Worm (Caenorhabditis elegans) whole organism, young adult: ENCODE data around the gene H38K22.7.
A peak's percentile ranks its signal among the peaks of the same experiment; 100 is the strongest.

Experiments
- B0019.2 ChIP-seq: fragments of 200-800 bp; sonication (Bioruptor generic); conservative IDR thresholded peaks from 2 replicates; pipeline ENCODE4 v1.3.6; 2022; ENCODE audit warnings: missing genetic modification reagents, missing genetic modification characterization, missing compliant biosample characterization
- F10E7.11 ChIP-seq: sonication (generic microtip); optimal IDR thresholded peaks from 2 replicates; lab custom pipeline; 2017; ENCODE audit warnings: mild to moderate bottlenecking, missing genetic modification characterization, moderate library complexity, missing compliant biosample characterization
- F22D6.2 ChIP-seq: sonication (generic microtip); optimal IDR thresholded peaks from 2 replicates; lab custom pipeline; 2016; ENCODE audit warnings: mild to moderate bottlenecking, missing genetic modification characterization, missing compliant biosample characterization
- F55B11.4 ChIP-seq: sonication (generic microtip); optimal IDR thresholded peaks from 2 replicates; lab custom pipeline; 2016; ENCODE audit warnings: missing compliant biosample characterization, missing genetic modification characterization, borderline replicate concordance; ENCODE audit not compliant: insufficient read depth
- F57A8.1 ChIP-seq: fragments of 200-800 bp; sonication (Bioruptor generic); optimal IDR thresholded peaks from 2 replicates; lab custom pipeline; 2018; ENCODE audit warnings: mild to moderate bottlenecking, missing genetic modification characterization, moderate library complexity, missing compliant biosample characterization
- T26A5.8 ChIP-seq: sonication (generic microtip); optimal IDR thresholded peaks from 2 replicates; lab custom pipeline; 2016; ENCODE audit warnings: missing genetic modification characterization, missing compliant biosample characterization
- Y67H2A.10 ChIP-seq: fragments of 200-800 bp; sonication (Bioruptor generic); conservative IDR thresholded peaks from 2 replicates; pipeline ENCODE4 v1.3.6; 2022; ENCODE audit warnings: missing genetic modification reagents, missing genetic modification characterization, missing compliant biosample characterization
- Y95B8A.8 ChIP-seq: fragments of 200-800 bp; sonication (Bioruptor generic); IDR thresholded peaks from 2 replicates; pipeline ENCODE4 v1.3.6; 2022; ENCODE audit warnings: missing genetic modification reagents, missing genetic modification characterization, missing compliant biosample characterization
- atf-7 ChIP-seq: sonication (generic microtip); optimal IDR thresholded peaks from 2 replicates; lab custom pipeline; 2017; ENCODE audit warnings: mild to moderate bottlenecking, missing genetic modification characterization, missing compliant biosample characterization
- bed-2 ChIP-seq: fragments of 200-800 bp; sonication (Bioruptor generic); IDR thresholded peaks from 2 replicates; pipeline ENCODE4 v1.3.6; 2022; ENCODE audit warnings: missing genetic modification reagents, missing genetic modification characterization, missing compliant biosample characterization
- ccch-3 ChIP-seq: fragments of 200-800 bp; sonication (Bioruptor generic); optimal IDR thresholded peaks from 2 replicates; lab custom pipeline; 2018; ENCODE audit warnings: mild to moderate bottlenecking, missing genetic modification characterization, missing compliant biosample characterization
- ceh-27 ChIP-seq: fragments of 200-800 bp; sonication (Bioruptor generic); optimal IDR thresholded peaks from 2 replicates; lab custom pipeline; 2018; ENCODE audit warnings: mild to moderate bottlenecking, missing genetic modification characterization, moderate library complexity, missing compliant biosample characterization
- ceh-40 ChIP-seq: fragments of 200-800 bp; sonication (Bioruptor generic); IDR thresholded peaks from 2 replicates; pipeline ENCODE4 v1.3.6; 2022; ENCODE audit warnings: missing genetic modification characterization, missing compliant biosample characterization
- efl-1 ChIP-seq: fragments of 150-350 bp; optimal IDR thresholded peaks from 2 replicates; lab custom pipeline; 2014; ENCODE audit warnings: missing biosample characterization, missing genetic modification reagents, missing genetic modification characterization
- egrh-3 ChIP-seq: fragments of 200-800 bp; sonication (Bioruptor generic); IDR thresholded peaks from 2 replicates; pipeline ENCODE4 v1.3.6; 2022; ENCODE audit warnings: missing genetic modification reagents, missing genetic modification characterization, missing compliant biosample characterization
- ets-4 ChIP-seq: fragments of 200-800 bp; sonication (Bioruptor generic); optimal IDR thresholded peaks from 2 replicates; lab custom pipeline; 2018; ENCODE audit warnings: mild to moderate bottlenecking, missing genetic modification characterization, missing compliant biosample characterization
- gei-17 ChIP-seq: fragments of 200-800 bp; sonication (Bioruptor generic); optimal IDR thresholded peaks from 2 replicates; lab custom pipeline; 2018; ENCODE audit warnings: mild to moderate bottlenecking, missing genetic modification characterization, missing compliant biosample characterization
- hmg-1.2 ChIP-seq: fragments of 200-800 bp; sonication (Bioruptor generic); IDR thresholded peaks from 2 replicates; pipeline ENCODE4 v1.3.6; 2022; ENCODE audit warnings: missing genetic modification reagents, missing genetic modification characterization, missing compliant biosample characterization
- lag-1 ChIP-seq: fragments of 200-800 bp; sonication (Bioruptor generic); IDR thresholded peaks from 2 replicates; pipeline ENCODE4 v1.3.6; 2022; ENCODE audit warnings: missing genetic modification reagents, missing genetic modification characterization, missing compliant biosample characterization
- let-526 ChIP-seq: fragments of 200-800 bp; sonication (Bioruptor generic); IDR thresholded peaks from 2 replicates; pipeline ENCODE4 v1.3.6; 2022; ENCODE audit warnings: missing genetic modification reagents, missing genetic modification characterization, missing compliant biosample characterization
- lin-26 ChIP-seq: fragments of 200-800 bp; sonication (Bioruptor generic); IDR thresholded peaks from 2 replicates; pipeline ENCODE4 v1.3.6; 2022; ENCODE audit warnings: missing genetic modification reagents, missing genetic modification characterization, missing compliant biosample characterization
- lin-40 ChIP-seq: sonication (generic microtip); optimal IDR thresholded peaks from 2 replicates; lab custom pipeline; 2016; ENCODE audit warnings: missing genetic modification characterization, mild to moderate bottlenecking, missing compliant biosample characterization, missing genotype, missing genetic modification reagents
- lsl-1 ChIP-seq: fragments of 200-800 bp; sonication (Bioruptor generic); optimal IDR thresholded peaks from 2 replicates; lab custom pipeline; 2018; ENCODE audit warnings: mild to moderate bottlenecking, missing genetic modification characterization, moderate library complexity, missing compliant biosample characterization
- madf-3 ChIP-seq: fragments of 200-800 bp; sonication (Bioruptor generic); IDR thresholded peaks from 2 replicates; pipeline ENCODE4 v1.3.6; 2022; ENCODE audit warnings: missing genetic modification reagents, missing genetic modification characterization, missing compliant biosample characterization
- madf-6 ChIP-seq: fragments of 200-800 bp; sonication (Bioruptor generic); IDR thresholded peaks from 2 replicates; pipeline ENCODE4 v1.3.6; 2022; ENCODE audit warnings: missing genetic modification reagents, missing genetic modification characterization, missing compliant biosample characterization
- madf-8 ChIP-seq: fragments of 200-800 bp; sonication (Bioruptor generic); conservative IDR thresholded peaks from 2 replicates; pipeline ENCODE4 v1.3.6; 2022; ENCODE audit warnings: missing genetic modification reagents, missing genetic modification characterization, missing compliant biosample characterization
- mes-4 ChIP-seq: sonication (generic microtip); optimal IDR thresholded peaks from 2 replicates; lab custom pipeline; 2016; ENCODE audit warnings: missing genotype, missing genetic modification characterization, missing compliant biosample characterization
- nfya-1 ChIP-seq: sonication (generic microtip); optimal IDR thresholded peaks from 2 replicates; lab custom pipeline; 2017; ENCODE audit warnings: antibody characterized with exemption, missing compliant biosample characterization, missing genetic modification characterization, borderline replicate concordance; ENCODE audit not compliant: insufficient read depth
- nfyb-1 ChIP-seq: fragments of 200-800 bp; sonication (Bioruptor generic); IDR thresholded peaks from 2 replicates; pipeline ENCODE4 v1.3.6; 2022; ENCODE audit warnings: missing genetic modification reagents, missing genetic modification characterization, missing compliant biosample characterization
- nhr-80 ChIP-seq: sonication (generic microtip); optimal IDR thresholded peaks from 2 replicates; lab custom pipeline; 2016; ENCODE audit warnings: missing genetic modification characterization, missing compliant biosample characterization
- rec-8 ChIP-seq, 2 experiments: sonication (generic microtip); optimal IDR thresholded peaks; 2 replicates each; lab custom pipeline; 2016; ENCODE audit warnings: mild to moderate bottlenecking in 2 of 2, missing genetic modification characterization in 2 of 2, missing genetic modification reagents in 2 of 2, missing genotype in 2 of 2, missing biosample characterization in 1 of 2, missing compliant biosample characterization in 1 of 2, moderate library complexity in 1 of 2
- rpc-1 ChIP-seq, 2 experiments: fragments of 150-350 bp in 1 of 2; sonication (generic microtip) in 1 of 2; optimal IDR thresholded peaks; 2 replicates each; lab custom pipeline; 2014 to 2018; ENCODE audit warnings: missing biosample characterization in 1 of 2, missing genetic modification characterization in 1 of 2, missing genetic modification reagents in 1 of 2, missing genotype in 1 of 2
- sea-2 ChIP-seq: fragments of 200-800 bp; sonication (Bioruptor generic); IDR thresholded peaks from 2 replicates; pipeline ENCODE4 v1.3.6; 2022; ENCODE audit warnings: missing genetic modification characterization, missing compliant biosample characterization
- snpc-1.3 ChIP-seq: sonication (generic microtip); optimal IDR thresholded peaks from 2 replicates; lab custom pipeline; 2017; ENCODE audit warnings: missing genetic modification characterization, mild to moderate bottlenecking, missing compliant biosample characterization, antibody characterized with exemption, moderate library complexity, missing genotype, missing genetic modification reagents; ENCODE audit not compliant: insufficient read depth
- snpc-3.4 ChIP-seq: sonication (generic microtip); optimal IDR thresholded peaks from 2 replicates; lab custom pipeline; 2017; ENCODE audit warnings: missing genetic modification characterization, mild to moderate bottlenecking, missing compliant biosample characterization, antibody characterized with exemption, moderate library complexity, missing genotype, missing genetic modification reagents
- snpc-4 ChIP-seq, 5 experiments: fragments of 150-350 bp in 1 of 5; sonication (generic microtip) in 4 of 5; optimal IDR thresholded peaks; 2 replicates each; lab custom pipeline; 2014 to 2018; ENCODE audit warnings: missing genetic modification characterization in 5 of 5, missing biosample characterization in 3 of 5, antibody characterized with exemption in 2 of 5, mild to moderate bottlenecking in 2 of 5, missing compliant biosample characterization in 2 of 5, missing genotype in 2 of 5, moderate library complexity in 2 of 5, missing genetic modification reagents in 1 of 5
- unc-130 ChIP-seq: sonication (generic microtip); optimal IDR thresholded peaks from 2 replicates; lab custom pipeline; 2016; ENCODE audit warnings: missing genetic modification reagents, missing genetic modification characterization, missing compliant biosample characterization
- xnd-1 ChIP-seq: sonication (generic microtip); optimal IDR thresholded peaks from 2 replicates; lab custom pipeline; 2016; ENCODE audit warnings: missing genotype, missing genetic modification reagents, missing genetic modification characterization, missing compliant biosample characterization
- zfh-2 ChIP-seq: fragments of 200-800 bp; sonication (Bioruptor generic); conservative IDR thresholded peaks from 2 replicates; pipeline ENCODE4 v1.3.6; 2022; ENCODE audit warnings: missing genetic modification reagents, missing genetic modification characterization, missing compliant biosample characterization
- ztf-22 ChIP-seq: fragments of 200-800 bp; sonication (Bioruptor generic); optimal IDR thresholded peaks from 2 replicates; lab custom pipeline; 2018; ENCODE audit warnings: mild to moderate bottlenecking, missing genetic modification characterization, moderate library complexity, missing compliant biosample characterization

H38K22.7 gene

DNA sequence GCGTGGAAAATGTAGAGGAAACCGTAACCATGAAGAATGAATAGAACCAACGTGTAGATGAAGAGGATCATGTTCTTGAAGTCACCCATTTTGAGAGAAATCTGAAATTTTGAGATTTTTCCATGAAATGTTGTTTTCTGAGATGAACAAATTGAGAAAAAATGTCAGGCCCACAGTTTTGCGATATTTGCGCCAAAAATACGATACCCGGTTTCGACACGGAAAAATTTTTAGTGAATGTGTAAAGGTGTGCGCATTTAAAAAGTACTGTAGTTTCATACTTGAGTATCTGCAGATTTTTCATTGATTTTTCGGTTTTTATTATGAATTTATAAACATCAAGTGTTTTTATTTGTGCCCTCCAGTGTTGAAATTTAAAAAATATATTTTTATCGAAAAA lies 19.2 kb upstream of the H38K22.7 start, which contains the start of gene R10E4.9:
TSS of gene R10E4.9 (minus strand) at position 101 of the 400 bp plus-strand sequence.
- TF ChIP-seq lsl-1 (GFP tag; lab: Kevin White, UChicago), result no peak
- no peak for TF ChIP-seq nfyb-1 (GFP tag; lab: Robert Waterston, UW)
- TF ChIP-seq ets-4 (GFP tag; lab: Kevin White, UChicago), result no peak
- TF ChIP-seq nfya-1 (tag; lab: Kevin White, UChicago), result no peak
- no peak for TF ChIP-seq Y95B8A.8 (GFP tag; lab: Robert Waterston, UW)

DNA sequence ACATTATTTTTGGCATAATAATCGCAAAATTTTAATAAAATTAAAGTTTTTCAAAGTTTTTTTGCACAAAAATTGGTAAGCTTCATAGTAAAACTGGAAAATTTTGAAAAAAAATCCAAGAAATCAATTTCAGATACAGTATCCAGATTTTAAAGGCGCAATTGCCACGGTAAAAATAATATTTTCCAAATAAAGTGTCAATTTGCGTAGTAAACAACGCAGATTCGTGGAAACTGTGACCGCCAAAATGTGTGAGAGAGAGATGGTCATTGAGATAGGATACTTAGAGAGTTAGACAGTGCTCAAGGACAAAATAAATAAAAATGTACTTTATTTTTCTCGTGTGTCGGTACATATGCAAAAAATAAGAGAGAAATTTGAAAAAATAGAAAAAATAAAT lies 18.7 kb upstream of the H38K22.7 start:
- TF ChIP-seq lsl-1 (GFP tag; lab: Kevin White, UChicago) (peak; percentile 65), madf-6 (GFP tag; lab: Robert Waterston, UW) (peak; percentile 39; the same call in 1 of the 2 replicates), unc-130 (GFP tag; lab: Kevin White, UChicago) (no peak), nhr-80 (tag; lab: Kevin White, UChicago) (no peak), ccch-3 (no peak), rec-8 (tag; optimal IDR thresholded peaks at IDR 0.05; lab: Kevin White, UChicago) (no peak), gei-17 (GFP tag; lab: Kevin White, UChicago) (no peak), ceh-27 (GFP tag; lab: Kevin White, UChicago) (no peak), efl-1 (peak; percentile 29), xnd-1 (peak; percentile 29)

DNA sequence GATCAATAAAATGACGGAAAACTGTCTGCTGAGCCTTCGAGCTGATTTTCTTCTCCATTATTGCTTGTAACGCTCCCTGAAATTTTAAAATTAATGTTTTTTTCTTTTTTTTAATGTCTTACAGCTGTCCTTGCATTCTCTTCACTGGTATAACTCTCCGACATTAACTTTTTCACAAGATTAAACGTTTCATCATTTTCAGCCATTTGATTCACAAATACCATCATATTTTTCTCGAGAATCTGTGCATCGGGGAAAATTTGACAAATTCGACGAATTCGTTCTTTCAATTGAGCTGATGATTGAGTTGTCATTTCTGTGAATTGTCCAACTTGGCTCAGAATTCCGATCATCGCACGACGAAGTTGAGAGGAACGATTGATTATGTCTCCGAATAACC lies 12.2 kb upstream of the H38K22.7 start:
- TF ChIP-seq mes-4 (no peak), lin-26 (GFP tag; lab: Robert Waterston, UW) (no peak), rpc-1 (optimal IDR thresholded peaks at IDR 0.05; lab: Kevin White, UChicago) (no peak), rpc-1 (tag; optimal IDR thresholded peaks at IDR 0.05; lab: Kevin White, UChicago) (no peak), ccch-3 (no peak), ztf-22 (GFP tag; lab: Kevin White, UChicago) (no peak), sea-2 (GFP tag; lab: Robert Waterston, UW) (no peak), ceh-40 (GFP tag; lab: Robert Waterston, UW) (no peak), let-526 (GFP tag; lab: Robert Waterston, UW) (no peak), F22D6.2 (no peak), madf-3 (GFP tag; lab: Robert Waterston, UW) (no peak), T26A5.8 (tag; lab: Kevin White, UChicago) (no peak), F55B11.4 (tag; lab: Kevin White, UChicago) (no peak), lag-1 (GFP tag; lab: Robert Waterston, UW) (no peak), zfh-2 (GFP tag; lab: Robert Waterston, UW) (no peak), Y67H2A.10 (GFP tag; lab: Robert Waterston, UW) (no peak)

DNA sequence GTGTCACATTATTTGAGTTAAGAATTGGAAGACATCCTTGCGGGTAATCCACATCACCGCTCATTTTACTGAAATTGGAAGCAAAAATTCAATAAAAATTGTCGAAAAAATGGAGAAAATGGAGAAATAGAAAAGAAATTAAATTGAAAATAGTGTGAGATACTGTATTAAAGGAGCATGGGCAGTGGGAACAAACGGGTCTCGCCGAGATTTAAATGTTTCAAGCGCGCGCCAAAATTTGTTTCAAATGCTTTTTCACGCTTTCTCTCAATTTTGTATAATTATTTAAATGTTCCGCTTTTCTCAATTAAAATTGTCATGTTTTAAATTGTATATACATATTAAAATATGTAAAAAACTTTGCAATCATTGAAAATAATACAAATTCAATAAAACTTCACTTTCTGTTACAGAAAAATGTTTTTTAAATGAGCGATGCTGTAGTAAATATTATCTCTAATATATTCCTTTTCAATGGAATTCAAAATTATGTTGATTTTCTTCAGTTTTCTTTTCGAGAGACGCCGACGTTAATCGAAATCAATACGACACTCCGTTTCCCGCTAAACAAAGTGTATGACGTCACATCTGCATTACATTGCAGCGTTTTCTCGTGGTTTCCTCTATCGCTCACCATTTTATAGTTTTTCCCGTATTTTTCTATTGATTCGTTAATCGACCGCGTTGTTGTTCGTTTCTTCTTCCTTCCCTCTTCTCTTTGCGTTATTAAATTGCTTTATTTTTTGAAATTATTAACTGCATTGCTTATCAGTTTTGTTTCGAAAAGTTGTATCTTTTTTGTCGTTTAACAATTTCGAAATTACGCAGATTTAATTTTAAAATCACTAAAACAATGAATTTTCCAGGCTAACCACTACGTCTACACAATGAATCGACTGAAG lies 8.2 kb upstream of the H38K22.7 start, which contains the start of the genes evl-14 and dcn-1:
TSS of gene evl-14 (minus strand) at position 68 of the 902 bp plus-strand sequence.
TSS of gene dcn-1 (plus strand) at position 852 of the 902 bp plus-strand sequence.
- TF ChIP-seq atf-7 (tag; lab: Kevin White, UChicago) (peak; percentile 79), lag-1 (GFP tag; lab: Robert Waterston, UW) (no peak), lsl-1 (GFP tag; lab: Kevin White, UChicago) (peak; percentile 92), xnd-1 (peak; percentile 80), sea-2 (GFP tag; lab: Robert Waterston, UW) (no peak), B0019.2 (no peak), madf-8 (GFP tag; lab: Robert Waterston, UW) (peak; percentile 87), snpc-1.3 (tag; lab: Kevin White, UChicago) (peak; percentile 47), lin-40 (tag; lab: Kevin White, UChicago) (peak; percentile 71), F57A8.1 (no peak), snpc-4 (GFP tag; optimal IDR thresholded peaks at IDR 0.05; lab: Kevin White, UChicago) (no peak), snpc-4 (tag; optimal IDR thresholded peaks at IDR 0.05; lab: Kevin White, UChicago) (peak in 1 of 4 experiments; percentile 11), hmg-1.2 (GFP tag; lab: Robert Waterston, UW) (peak; percentile 47; the same call in 1 of the 2 replicates), bed-2 (GFP tag; lab: Robert Waterston, UW) (no peak), F10E7.11 (tag; lab: Kevin White, UChicago) (no peak), egrh-3 (GFP tag; lab: Robert Waterston, UW) (no peak), snpc-3.4 (peak; percentile 80)
